Fruit fly (Drosophila melanogaster) whole organism, embryonic: ENCODE measurements around the gene Ubi-p63E.

Experiments used
- ATbp ChIP-seq: fragments of 200-800 bp; sonication (Bioruptor generic); optimal IDR thresholded peaks from 2 replicates; lab custom pipeline; 2017; ENCODE audit warnings: missing biosample characterization, mild to moderate bottlenecking, missing genetic modification characterization, missing genetic modification reagents
- Atf6 ChIP-seq: fragments of 200-800 bp; sonication (Bioruptor generic); IDR thresholded peaks from 2 replicates; pipeline ENCODE4 v1.3.6; 2022; ENCODE audit warnings: missing biosample characterization, missing genetic modification characterization
- Bgb ChIP-seq: fragments of 200-800 bp; sonication (Bioruptor generic); IDR thresholded peaks from 2 replicates; pipeline ENCODE4 v1.3.6; 2022; ENCODE audit warnings: missing biosample characterization, missing genetic modification characterization; ENCODE audit not compliant: partially characterized antibody
- BtbVII ChIP-seq: fragments of 200-800 bp; sonication (Bioruptor generic); optimal IDR thresholded peaks from 3 replicates; lab custom pipeline; 2017; ENCODE audit warnings: missing biosample characterization, mild to moderate bottlenecking, missing genetic modification characterization
- CG1024 ChIP-seq: fragments of 200-800 bp; sonication (Bioruptor generic); IDR thresholded peaks from 2 replicates; pipeline ENCODE4 v1.3.6; 2022; ENCODE audit warnings: missing biosample characterization, missing genetic modification characterization
- CG11504 ChIP-seq: fragments of 200-800 bp; sonication (Bioruptor generic); optimal IDR thresholded peaks from 3 replicates; lab custom pipeline; 2019; ENCODE audit warnings: missing biosample characterization, mild to moderate bottlenecking, missing genetic modification characterization, moderate library complexity
- CG11695 ChIP-seq: fragments of 200-800 bp; sonication (Bioruptor generic); IDR thresholded peaks from 3 replicates; pipeline ENCODE4 v1.3.6; 2022; ENCODE audit warnings: missing biosample characterization, missing genetic modification characterization
- CG12104 ChIP-seq: fragments of 200-800 bp; sonication (Bioruptor generic); optimal IDR thresholded peaks from 3 replicates; lab custom pipeline; 2016; ENCODE audit warnings: missing biosample characterization, missing genetic modification characterization
- CG12659 ChIP-seq: fragments of 200-800 bp; sonication (Bioruptor generic); optimal IDR thresholded peaks from 3 replicates; lab custom pipeline; 2017; ENCODE audit warnings: mild to moderate bottlenecking, missing biosample characterization, missing genetic modification reagents, missing genetic modification characterization
- CG13424 ChIP-seq: fragments of 200-800 bp; sonication (Bioruptor generic); optimal IDR thresholded peaks from 2 replicates; lab custom pipeline; 2019; ENCODE audit warnings: missing biosample characterization, mild to moderate bottlenecking, missing genetic modification characterization, moderate library complexity
- CG1529 ChIP-seq: fragments of 200-800 bp; sonication (Bioruptor generic); optimal IDR thresholded peaks from 3 replicates; lab custom pipeline; 2018; ENCODE audit warnings: missing biosample characterization, missing genetic modification characterization
- CG15514 ChIP-seq: fragments of 200-800 bp; sonication (Bioruptor generic); optimal IDR thresholded peaks from 3 replicates; lab custom pipeline; 2017; ENCODE audit warnings: missing biosample characterization, missing genetic modification characterization, mild to moderate bottlenecking, moderate library complexity, missing genetic modification reagents
- CG17359 ChIP-seq: fragments of 200-800 bp; sonication (Bioruptor generic); optimal IDR thresholded peaks from 3 replicates; lab custom pipeline; 2018; ENCODE audit warnings: missing biosample characterization, mild to moderate bottlenecking, missing genetic modification characterization, moderate library complexity
- CG17568 ChIP-seq: fragments of 200-800 bp; sonication (Bioruptor generic); optimal IDR thresholded peaks from 2 replicates; lab custom pipeline; 2018; ENCODE audit warnings: missing biosample characterization, mild to moderate bottlenecking, missing genetic modification characterization, moderate library complexity
- CG2202 ChIP-seq: fragments of 200-800 bp; sonication (Bioruptor generic); optimal IDR thresholded peaks from 2 replicates; lab custom pipeline; 2018; ENCODE audit warnings: missing biosample characterization, mild to moderate bottlenecking, missing genetic modification characterization
- CG3065 ChIP-seq: fragments of 200-800 bp; sonication (Bioruptor generic); optimal IDR thresholded peaks from 2 replicates; lab custom pipeline; 2016; ENCODE audit warnings: missing biosample characterization, missing genetic modification characterization
- CG31441 ChIP-seq: fragments of 200-800 bp; sonication (Bioruptor generic); IDR thresholded peaks from 2 replicates; pipeline ENCODE4 v1.3.6; 2022; ENCODE audit warnings: missing biosample characterization, missing genetic modification characterization
- CG33213 ChIP-seq: fragments of 200-800 bp; sonication (Bioruptor generic); optimal IDR thresholded peaks from 3 replicates; lab custom pipeline; 2016; ENCODE audit warnings: missing biosample characterization, missing genetic modification characterization
- CG4282 ChIP-seq: fragments of 200-800 bp; sonication (Bioruptor generic); optimal IDR thresholded peaks from 2 replicates; lab custom pipeline; 2016; ENCODE audit warnings: missing biosample characterization, missing genetic modification characterization
- CG4360 ChIP-seq: fragments of 200-800 bp; sonication (Bioruptor generic); IDR thresholded peaks from 2 replicates; pipeline ENCODE4 v1.3.6; 2022; ENCODE audit warnings: missing biosample characterization, missing genetic modification characterization
- CG7271 ChIP-seq: fragments of 200-800 bp; sonication (Bioruptor generic); optimal IDR thresholded peaks from 2 replicates; lab custom pipeline; 2018; ENCODE audit warnings: missing biosample characterization, mild to moderate bottlenecking, missing genetic modification characterization, moderate library complexity
- CG7928 ChIP-seq: fragments of 200-800 bp; sonication (Bioruptor generic); optimal IDR thresholded peaks from 2 replicates; lab custom pipeline; 2017; ENCODE audit warnings: missing biosample characterization, mild to moderate bottlenecking, missing genetic modification characterization
- CG8388 ChIP-seq: fragments of 200-800 bp; sonication (Bioruptor generic); optimal IDR thresholded peaks from 2 replicates; lab custom pipeline; 2019; ENCODE audit warnings: missing biosample characterization, mild to moderate bottlenecking, missing genetic modification characterization, moderate library complexity
- CG8924 ChIP-seq: fragments of 200-800 bp; optimal IDR thresholded peaks from 3 replicates; lab custom pipeline; 2019; ENCODE audit warnings: missing biosample characterization, mild to moderate bottlenecking, missing genetic modification characterization, moderate library complexity
- CG9797 ChIP-seq: fragments of 200-800 bp; sonication (Bioruptor generic); optimal IDR thresholded peaks from 3 replicates; lab custom pipeline; 2018; ENCODE audit warnings: missing biosample characterization, mild to moderate bottlenecking, missing genetic modification characterization
- CHES-1-like ChIP-seq: fragments of 200-800 bp; sonication (Bioruptor generic); optimal IDR thresholded peaks from 2 replicates; lab custom pipeline; 2016; ENCODE audit warnings: missing biosample characterization, missing genetic modification characterization
- CTCF ChIP-seq: fragments of 200-800 bp; sonication (Bioruptor generic); optimal IDR thresholded peaks from 2 replicates; lab custom pipeline; 2017; ENCODE audit warnings: missing biosample characterization, mild to moderate bottlenecking, missing genetic modification characterization, moderate library complexity
- Ets65A ChIP-seq: fragments of 200-800 bp; sonication (Bioruptor generic); peaks from one replicate; lab custom pipeline; 2016; ENCODE audit warnings: missing biosample characterization, missing genetic modification characterization
- Fer3 ChIP-seq: fragments of 200-800 bp; sonication (Bioruptor generic); optimal IDR thresholded peaks from 2 replicates; lab custom pipeline; 2018; ENCODE audit warnings: missing biosample characterization, mild to moderate bottlenecking, missing genetic modification characterization, moderate library complexity
- HLH4C ChIP-seq: fragments of 200-800 bp; sonication (Bioruptor generic); IDR thresholded peaks from 3 replicates; pipeline ENCODE4 v1.3.6; 2022; ENCODE audit warnings: missing biosample characterization, missing genetic modification characterization; ENCODE audit not compliant: partially characterized antibody
- Kr ChIP-seq: fragments of 200-800 bp; sonication (Bioruptor generic); optimal IDR thresholded peaks from 2 replicates; lab custom pipeline; 2017; ENCODE audit warnings: missing biosample characterization, mild to moderate bottlenecking, missing genetic modification characterization
- Mad ChIP-seq: fragments of 200-800 bp; sonication (Bioruptor generic); optimal IDR thresholded peaks from 2 replicates; lab custom pipeline; 2016; ENCODE audit warnings: missing biosample characterization, missing genetic modification characterization
- NC2β ChIP-seq: fragments of 200-800 bp; sonication (Bioruptor generic); optimal IDR thresholded peaks from 2 replicates; lab custom pipeline; 2016; ENCODE audit warnings: missing biosample characterization, missing genetic modification characterization
- PHDP ChIP-seq: fragments of 200-800 bp; sonication (Bioruptor generic); optimal IDR thresholded peaks from 3 replicates; lab custom pipeline; 2018; ENCODE audit warnings: missing biosample characterization, mild to moderate bottlenecking, missing genetic modification characterization, moderate library complexity
- Ptx1 ChIP-seq: fragments of 200-800 bp; sonication (Bioruptor generic); IDR thresholded peaks from 2 replicates; pipeline ENCODE4 v1.3.6; 2022; ENCODE audit warnings: missing biosample characterization, missing genetic modification characterization
- Ravus ChIP-seq: fragments of 200-800 bp; sonication (Bioruptor generic); IDR thresholded peaks from 2 replicates; pipeline ENCODE4 v1.3.6; 2022; ENCODE audit warnings: missing biosample characterization, missing genetic modification characterization
- bab2 ChIP-seq: fragments of 200-800 bp; sonication (Bioruptor generic); optimal IDR thresholded peaks from 2 replicates; lab custom pipeline; 2016; ENCODE audit warnings: missing biosample characterization, missing genetic modification characterization
- bcd ChIP-seq: fragments of 200-800 bp; sonication (Bioruptor generic); optimal IDR thresholded peaks from 2 replicates; lab custom pipeline; 2017; ENCODE audit warnings: missing biosample characterization, mild to moderate bottlenecking, missing genetic modification characterization
- bsh ChIP-seq, 2 experiments: fragments of 200-800 bp; sonication (Bioruptor generic); optimal IDR thresholded peaks; 2 replicates each; lab custom pipeline; 2017 to 2018; ENCODE audit warnings: mild to moderate bottlenecking in 2 of 2, missing biosample characterization in 2 of 2, missing genetic modification characterization in 2 of 2, moderate library complexity in 1 of 2
- cas ChIP-seq: fragments of 200-800 bp; sonication (Bioruptor generic); IDR thresholded peaks from 2 replicates; pipeline ENCODE4 v1.3.6; 2022; ENCODE audit warnings: missing biosample characterization, missing genetic modification characterization
- chm ChIP-seq: fragments of 200-800 bp; sonication (Bioruptor generic); IDR thresholded peaks from 2 replicates; pipeline ENCODE4 v1.3.6; 2022; ENCODE audit warnings: missing biosample characterization, missing genetic modification characterization
- ci ChIP-seq: fragments of 200-800 bp; sonication (Bioruptor generic); IDR thresholded peaks from 3 replicates; pipeline ENCODE4 v1.3.6; 2022; ENCODE audit warnings: missing biosample characterization, missing genetic modification characterization
- dmrt11E ChIP-seq: fragments of 200-800 bp; sonication (Bioruptor generic); optimal IDR thresholded peaks from 3 replicates; lab custom pipeline; 2018; ENCODE audit warnings: missing biosample characterization, mild to moderate bottlenecking, missing genetic modification characterization, moderate library complexity
- ewg ChIP-seq: fragments of 200-800 bp; sonication (Bioruptor generic); optimal IDR thresholded peaks from 3 replicates; lab custom pipeline; 2017; ENCODE audit warnings: mild to moderate bottlenecking, missing biosample characterization, missing genetic modification reagents, missing genetic modification characterization
- gce ChIP-seq: fragments of 200-800 bp; sonication (Bioruptor generic); IDR thresholded peaks from 3 replicates; pipeline ENCODE4 v1.3.6; 2022; ENCODE audit warnings: missing biosample characterization, missing genetic modification characterization
- gsb ChIP-seq: fragments of 200-800 bp; sonication (Bioruptor generic); IDR thresholded peaks from 2 replicates; pipeline ENCODE4 v1.3.6; 2022; ENCODE audit warnings: missing biosample characterization, missing genetic modification characterization
- jumu ChIP-seq: fragments of 200-800 bp; sonication (Bioruptor generic); optimal IDR thresholded peaks from 3 replicates; lab custom pipeline; 2016; ENCODE audit warnings: missing biosample characterization, missing genetic modification characterization
- slp2 ChIP-seq: fragments of 200-800 bp; sonication (Bioruptor generic); optimal IDR thresholded peaks from 2 replicates; lab custom pipeline; 2016; ENCODE audit warnings: missing biosample characterization, missing genetic modification characterization
- stwl ChIP-seq: fragments of 200-800 bp; sonication (Bioruptor generic); optimal IDR thresholded peaks from 3 replicates; lab custom pipeline; 2018; ENCODE audit warnings: missing biosample characterization, mild to moderate bottlenecking, missing genetic modification characterization, moderate library complexity
- tio ChIP-seq: fragments of 200-800 bp; sonication (Bioruptor generic); optimal IDR thresholded peaks from 2 replicates; lab custom pipeline; 2017; ENCODE audit warnings: missing biosample characterization, missing genetic modification characterization, inconsistent platforms
- ttk ChIP-seq: fragments of 200-800 bp; sonication (Bioruptor generic); IDR thresholded peaks from 2 replicates; pipeline ENCODE4 v2.1.2; 2022; ENCODE audit warnings: missing biosample characterization, missing genetic modification characterization
- zfh1 ChIP-seq: fragments of 200-800 bp; sonication (Bioruptor generic); IDR thresholded peaks from 3 replicates; pipeline ENCODE4 v1.3.6; 2022; ENCODE audit warnings: missing biosample characterization, missing genetic modification characterization

Gene Ubi-p63E

dm6 chr3L:3930930-3931329, 27.9 kb upstream of the Ubi-p63E start (continued):
- TF ChIP-seq Atf6 (GFP tag; lab: Robert Waterston, UW): no peak
- TF ChIP-seq Bgb (GFP tag; lab: Robert Waterston, UW): peak; percentile 31; the same call in 1 of the 2 replicates
- no peak for TF ChIP-seq CG1529 (GFP tag; lab: Kevin White, UChicago)
- no peak for TF ChIP-seq CG11504 (tag; lab: Kevin White, UChicago)
- no peak for TF ChIP-seq CG9797
- no peak for TF ChIP-seq Fer3
- no peak for TF ChIP-seq dmrt11E (tag; lab: Kevin White, UChicago)
- peak; percentile 37 for TF ChIP-seq tio (GFP tag; lab: Kevin White, UChicago)
- TF ChIP-seq HLH4C (GFP tag; lab: Robert Waterston, UW): 0 out of 3 replicates have a peak, but pooled peaks have one; percentile 33
- TF ChIP-seq CG17359 (tag; lab: Kevin White, UChicago): peak; percentile 2
- TF ChIP-seq CG15514 (GFP tag; lab: Kevin White, UChicago): no peak
- no peak for TF ChIP-seq ttk
- peak; percentile 26 for TF ChIP-seq ATbp (GFP tag; lab: Kevin White, UChicago)
- no peak for TF ChIP-seq CG7928 (GFP tag; lab: Kevin White, UChicago)
- peak; percentile 30 for TF ChIP-seq CTCF
- peak in 1 of 2 experiments; percentile 18 for TF ChIP-seq bsh (GFP tag; optimal IDR thresholded peaks at IDR 0.05; lab: Kevin White, UChicago)
- TF ChIP-seq CG8388 (GFP tag; lab: Kevin White, UChicago): no peak
- TF ChIP-seq bab2 (GFP tag; lab: Kevin White, UChicago): no peak
- no peak for TF ChIP-seq CHES-1-like (GFP tag; lab: Kevin White, UChicago)
- no peak for TF ChIP-seq CG11695 (GFP tag; lab: Robert Waterston, UW)
- no peak for TF ChIP-seq CG33213
- TF ChIP-seq CG1024 (GFP tag; lab: Robert Waterston, UW): no peak
- TF ChIP-seq CG12659 (GFP tag; lab: Kevin White, UChicago): peak; percentile 26
- no peak for TF ChIP-seq CG13424 (tag; lab: Kevin White, UChicago)
- TF ChIP-seq Ravus (GFP tag; lab: Robert Waterston, UW): no peak
- no peak for TF ChIP-seq Mad (GFP tag; lab: Kevin White, UChicago)
- TF ChIP-seq chm (GFP tag; lab: Robert Waterston, UW): no peak
- TF ChIP-seq PHDP (tag; lab: Kevin White, UChicago): peak; percentile 20
- no peak for TF ChIP-seq Kr (GFP tag; lab: Kevin White, UChicago)
- TF ChIP-seq gce (GFP tag; lab: Robert Waterston, UW): no peak
- TF ChIP-seq ci (GFP tag; lab: Robert Waterston, UW): 0 out of 3 replicates have a peak, but pooled peaks have one; percentile 43
- TF ChIP-seq ewg: no peak
- TF ChIP-seq NC2β: no peak
- no peak for TF ChIP-seq CG3065
- no peak for TF ChIP-seq CG4282 (GFP tag; lab: Kevin White, UChicago)
- no peak for TF ChIP-seq stwl (tag; lab: Kevin White, UChicago)
- TF ChIP-seq CG31441 (GFP tag; lab: Robert Waterston, UW): no peak
- peak; percentile 29 for TF ChIP-seq BtbVII (GFP tag; lab: Kevin White, UChicago)
- TF ChIP-seq CG12104 (GFP tag; lab: Kevin White, UChicago): no peak
- no peak for TF ChIP-seq bcd (GFP tag; lab: Kevin White, UChicago)
- TF ChIP-seq jumu (GFP tag; lab: Kevin White, UChicago): no peak
- no peak for TF ChIP-seq CG2202 (tag; lab: Kevin White, UChicago)
- peak; percentile 16 for TF ChIP-seq CG17568 (GFP tag; lab: Kevin White, UChicago)
- no peak for TF ChIP-seq gsb (GFP tag; lab: Robert Waterston, UW)
- no peak for TF ChIP-seq CG7271
- TF ChIP-seq slp2: no peak
- no peak for TF ChIP-seq CG8924
- no peak for TF ChIP-seq CG4360 (GFP tag; lab: Robert Waterston, UW)
- TF ChIP-seq cas: no peak
- TF ChIP-seq Ptx1 (GFP tag; lab: Robert Waterston, UW): no peak
- TF ChIP-seq zfh1: no peak
- TF ChIP-seq Ets65A (GFP tag; lab: Kevin White, UChicago): no peak
